Worm (Caenorhabditis elegans) whole organism, L4/young adult: ENCODE data around the gene Y94A7B.11.

ENCODE experiments used
- W03F9.2 ChIP-seq: fragments of 150-350 bp; optimal IDR thresholded peaks from 2 replicates; lab custom pipeline; 2014; ENCODE audit warnings: missing biosample characterization, missing genetic modification characterization
- dao-5 ChIP-seq: sonication (generic microtip); optimal IDR thresholded peaks from 2 replicates; lab custom pipeline; 2016; ENCODE audit warnings: missing genotype, missing genetic modification characterization, moderate library complexity, missing compliant biosample characterization
- him-1 ChIP-seq: sonication (generic microtip); optimal IDR thresholded peaks from 2 replicates; lab custom pipeline; 2016; ENCODE audit warnings: missing genotype, missing genetic modification reagents, missing genetic modification characterization, missing compliant biosample characterization

DNA sequence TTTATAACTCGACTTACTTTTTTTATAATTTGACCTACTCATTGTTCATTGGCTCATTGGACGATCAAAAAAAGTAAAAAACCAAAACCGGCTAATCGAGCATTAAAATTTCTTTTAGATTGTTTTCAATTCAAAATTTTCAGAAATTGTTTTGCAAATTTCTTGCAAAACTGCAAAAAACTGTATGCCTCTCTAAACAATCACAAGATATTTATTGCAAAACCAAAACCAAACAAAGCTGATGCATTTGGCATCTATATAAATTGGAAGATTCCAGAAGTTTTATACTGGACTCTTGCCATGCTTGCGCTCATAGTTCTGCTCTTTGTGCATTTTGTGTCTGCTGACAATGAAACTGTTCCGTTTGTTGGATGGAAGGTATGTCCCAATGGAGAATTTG lies 24.8 kb downstream of the Y94A7B.11 start, which contains the start of gene C47A10.12:
- TF ChIP-seq W03F9.2 (tag; lab: Kevin White, UChicago) (no peak), dao-5 (no peak), him-1 (no peak)
